Worm (Caenorhabditis elegans) whole organism, L3 larva: Measurements from ENCODE around the gene R105.1.

Experiments used
- ZK546.5 ChIP-seq: sonication (generic microtip); optimal IDR thresholded peaks from 2 replicates; lab custom pipeline; 2017; ENCODE audit warnings: missing biosample characterization, missing genetic modification characterization
- aly-2 ChIP-seq: fragments of 150-350 bp; optimal IDR thresholded peaks from 2 replicates; lab custom pipeline; 2014; ENCODE audit warnings: missing biosample characterization, missing genetic modification characterization
- elt-3 ChIP-seq, 3 experiments: fragments of 150-350 bp in 1 of 3; sonication (generic microtip) in 2 of 3; optimal IDR thresholded peaks; 2 replicates in 2 of 3; 4 replicates in 1 of 3; lab custom pipeline; 2014 to 2017; ENCODE audit warnings: missing biosample characterization in 3 of 3, missing genetic modification characterization in 3 of 3
- eor-1 ChIP-seq, 2 experiments: fragments of 150-350 bp; optimal IDR thresholded peaks; 2 replicates each; lab custom pipeline; 2014 to 2018; ENCODE audit warnings: missing biosample characterization in 2 of 2, missing genetic modification characterization in 2 of 2
- fkh-10 ChIP-seq: sonication (generic microtip); optimal IDR thresholded peaks from 2 replicates; lab custom pipeline; 2017; ENCODE audit warnings: missing biosample characterization, missing genetic modification reagents, missing genetic modification characterization
- fos-1 ChIP-seq: fragments of 150-350 bp; optimal IDR thresholded peaks from 2 replicates; lab custom pipeline; 2014; ENCODE audit warnings: missing biosample characterization, missing genetic modification characterization
- nfya-1 ChIP-seq: sonication (generic microtip); optimal IDR thresholded peaks from 2 replicates; lab custom pipeline; 2017; ENCODE audit warnings: missing genetic modification characterization, mild to moderate bottlenecking, missing compliant biosample characterization, antibody characterized with exemption, moderate library complexity; ENCODE audit not compliant: insufficient read depth
- nhr-28 ChIP-seq: fragments of 150-350 bp; optimal IDR thresholded peaks from 2 replicates; lab custom pipeline; 2014; ENCODE audit warnings: missing biosample characterization, missing genetic modification characterization
- nhr-67 ChIP-seq: fragments of 150-350 bp; optimal IDR thresholded peaks from 2 replicates; lab custom pipeline; 2014; ENCODE audit warnings: missing biosample characterization, missing genetic modification characterization
- pha-4 ChIP-seq: fragments of 150-350 bp; optimal IDR thresholded peaks from 2 replicates; lab custom pipeline; 2014; ENCODE audit warnings: missing biosample characterization, missing genetic modification reagents, missing genetic modification characterization
- pqm-1 ChIP-seq: fragments of 150-350 bp; optimal IDR thresholded peaks from 2 replicates; lab custom pipeline; 2017; ENCODE audit warnings: missing biosample characterization, missing genetic modification characterization, inconsistent platforms

Gene R105.1

ce11 chrIV:4669242-4669641 is 35.7 kb downstream of the R105.1 start, which contains the start of gene F29B9.12:
Gene F29B9.12 (plus strand): TSS chrIV:4669542.
- TF ChIP-seq pha-4 (tag; lab: Kevin White, UChicago) (no peak), pqm-1 (tag; lab: Kevin White, UChicago) (no peak)

- no peak for TF ChIP-seq elt-3 (tag; optimal IDR thresholded peaks at IDR 0.05; lab: Kevin White, UChicago)
Measured at ce11 chrIV:4673332-4673731, 39.8 kb downstream of the R105.1 start.

DNA sequence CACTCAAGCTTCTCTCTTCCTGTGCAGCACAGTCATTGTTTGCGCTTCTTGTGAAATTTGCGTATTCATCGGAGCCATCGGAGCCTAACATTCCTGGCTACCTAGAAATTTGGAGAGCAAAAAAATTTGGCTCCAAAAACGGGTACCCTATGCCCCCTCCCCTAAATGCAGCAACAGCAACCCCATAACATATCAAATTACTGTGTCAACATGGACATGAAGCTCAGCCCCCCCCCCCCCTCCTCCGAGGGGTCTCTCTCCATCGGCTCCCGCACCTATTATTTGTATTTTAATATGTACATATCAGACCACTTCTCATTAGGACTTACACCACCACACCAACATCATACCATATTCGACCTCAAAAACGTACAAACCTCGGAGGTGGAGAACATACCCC is 40.8 kb downstream of the R105.1 start:
- TF ChIP-seq pha-4 (tag; lab: Kevin White, UChicago) (peak; percentile 26), nhr-28 (tag; lab: Kevin White, UChicago) (no peak)
- TF ChIP-seq, all 47 proteins: peak for 1

DNA sequence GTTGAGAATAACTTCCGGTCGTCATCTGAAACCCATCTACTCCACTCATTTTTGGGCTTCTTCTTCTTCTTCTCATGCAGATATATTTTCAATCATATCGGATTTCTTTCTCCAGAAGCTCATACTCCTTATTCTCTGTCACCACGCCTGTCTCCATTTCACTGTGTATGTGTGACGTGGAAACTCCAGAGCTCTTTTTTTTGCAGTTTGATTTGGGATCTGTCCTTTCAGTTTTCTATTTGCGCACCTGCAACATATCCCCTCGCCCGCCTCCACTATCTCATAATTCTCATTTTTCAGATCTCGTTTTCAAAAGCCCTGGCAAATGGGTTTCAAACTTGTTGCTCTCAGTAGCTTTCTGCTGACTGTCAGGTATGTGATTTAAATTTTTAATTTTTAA is 45.2 kb downstream of the R105.1 start, which contains the start of gene kin-36:
Gene kin-36 (plus strand): TSS at position 301 of the 400 bp plus-strand sequence.
- TF ChIP-seq ZK546.5 (tag; lab: Kevin White, UChicago) = no peak
- TF ChIP-seq fos-1 (tag; lab: Kevin White, UChicago) = no peak
- TF ChIP-seq fkh-10 (GFP tag; lab: Kevin White, UChicago) = no peak
- TF ChIP-seq eor-1 (tag; optimal IDR thresholded peaks at IDR 0.05; lab: Kevin White, UChicago) = no peak
- TF ChIP-seq aly-2 (tag; lab: Kevin White, UChicago) = no peak

DNA sequence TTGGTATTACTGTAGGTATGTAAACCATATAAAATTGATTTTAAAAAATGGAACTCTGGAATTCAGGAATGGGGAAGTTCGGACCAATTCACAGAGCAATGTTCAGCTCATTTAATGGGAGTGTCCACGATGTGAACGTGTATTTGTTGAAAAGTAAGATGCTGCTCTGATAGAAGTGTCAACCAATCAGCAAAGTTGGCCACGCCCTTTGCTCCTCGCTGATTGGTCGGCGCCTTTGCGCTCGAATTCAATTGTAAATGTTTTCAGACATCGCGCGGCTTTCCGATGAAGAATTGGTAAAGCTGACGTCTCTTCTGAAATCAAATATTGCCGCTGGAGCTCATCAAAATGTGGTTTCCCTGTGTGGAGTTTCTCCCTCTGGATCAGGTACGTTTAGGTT is 49.7 kb downstream of the R105.1 start:
- TF ChIP-seq nfya-1 (tag; lab: Kevin White, UChicago) = peak; percentile 59
- no peak for TF ChIP-seq nhr-67
